Fruit fly (Drosophila melanogaster): ENCODE data around the gene CG2150.

The CG2150 gene

DNA sequence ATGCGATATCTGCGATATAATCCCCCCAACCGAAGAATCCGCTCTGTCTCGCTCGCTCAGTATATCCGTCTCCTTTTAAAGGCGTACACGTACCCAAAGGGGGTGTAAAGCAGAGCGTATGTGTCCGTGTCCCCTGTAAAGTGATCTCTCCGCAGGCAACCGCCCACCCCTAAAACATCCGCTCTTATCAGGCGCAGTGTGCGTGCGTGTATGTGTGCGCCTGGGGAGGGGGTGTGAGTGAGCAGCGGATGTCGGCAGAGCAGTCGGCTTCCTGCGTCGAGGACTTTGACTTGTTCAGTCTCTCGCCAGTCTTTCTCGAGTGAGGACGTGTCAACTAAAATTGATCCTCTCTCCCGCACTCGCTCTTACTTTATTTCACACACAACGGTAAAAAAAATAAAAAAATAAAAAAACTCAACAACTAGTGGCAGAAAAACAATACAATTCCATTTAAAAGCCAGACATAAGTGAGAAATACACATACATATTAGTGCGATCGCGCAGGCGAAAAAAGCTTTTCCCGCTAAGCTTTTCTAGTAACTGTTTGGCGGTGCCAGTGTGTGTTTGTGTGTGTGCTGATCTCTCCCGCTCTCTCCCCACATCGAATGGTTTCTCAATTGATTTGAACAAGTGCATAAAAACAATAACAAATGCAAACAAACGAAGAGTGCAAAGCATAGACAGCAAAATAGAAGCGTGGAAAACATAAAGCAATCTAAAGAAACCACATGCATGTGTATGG is 38.9 kb downstream of the CG2150 start (continued):
- TF ChIP-seq bbx (GFP tag; IDR thresholded peaks at IDR 0.05; ENCODE audit: partially characterized antibody) (peak; percentile 26; the same call in 1 of the 2 replicates), CG32772 (GFP tag; IDR thresholded peaks at IDR 0.05) (peak; percentile 31; the same call in 1 of the 2 replicates), CG16779 (GFP tag; IDR thresholded peaks at IDR 0.05) (0 out of 2 replicates have a peak, but pooled peaks have one; percentile 38), CG1832 (GFP tag; optimal IDR thresholded peaks at IDR 0.05) (peak; percentile 76), CG31441 (GFP tag; IDR thresholded peaks at IDR 0.05) (0 out of 2 replicates have a peak, but pooled peaks have one; percentile 7), CG11456 (GFP tag; IDR thresholded peaks at IDR 0.05) (no peak), maf-S (GFP tag; optimal IDR thresholded peaks at IDR 0.05) (no peak), MESR4 (GFP tag; optimal IDR thresholded peaks at IDR 0.05) (no peak), sqz (GFP tag; optimal IDR thresholded peaks at IDR 0.05) (peak; percentile 4), CG31365 (tag; optimal IDR thresholded peaks at IDR 0.05) (no peak), Vsx1 (GFP tag; optimal IDR thresholded peaks at IDR 0.05) (peak; percentile 11), NFAT (GFP tag; IDR thresholded peaks at IDR 0.05) (peak; percentile 3; the same call in 1 of the 2 replicates), usp (GFP tag; optimal IDR thresholded peaks at IDR 0.05) (no peak), MBD-R2 (GFP tag; IDR thresholded peaks at IDR 0.05) (0 out of 2 replicates have a peak, but pooled peaks have one; percentile 9), CG17328 (GFP tag; IDR thresholded peaks at IDR 0.05) (no peak), rib (GFP tag; IDR thresholded peaks at IDR 0.05) (peak; percentile 37; the same call in 1 of the 2 replicates), CG16813 (GFP tag; IDR thresholded peaks at IDR 0.05; ENCODE audit: partially characterized antibody) (peak; percentile 37; the same call in 2 of the 3 replicates), sisA (GFP tag; IDR thresholded peaks at IDR 0.05) (no peak), tll (GFP tag; optimal IDR thresholded peaks at IDR 0.05) (peak in 1 of 2 experiments; percentile 41), gce (GFP tag; IDR thresholded peaks at IDR 0.05) (0 out of 3 replicates have a peak, but pooled peaks have one; percentile 31), nerfin-1 (tag; optimal IDR thresholded peaks at IDR 0.05) (peak; percentile 51), pfk (GFP tag; optimal IDR thresholded peaks at IDR 0.05) (peak; percentile 10), pan (optimal IDR thresholded peaks at IDR 0.05) (no peak), pan (GFP tag; optimal IDR thresholded peaks at IDR 0.05 in 1 of 2, IDR thresholded peaks at IDR 0.05 in 1 of 2) (peak in 1 of 2 experiments; percentile 22), Mrtf (GFP tag; IDR thresholded peaks at IDR 0.05) (no peak), ase (GFP tag; IDR thresholded peaks at IDR 0.05) (0 out of 3 replicates have a peak, but pooled peaks have one; percentile 4), Xrp1 (GFP tag; IDR thresholded peaks at IDR 0.05) (no peak), Hsf (GFP tag; optimal IDR thresholded peaks at IDR 0.05) (no peak), crol (GFP tag; IDR thresholded peaks at IDR 0.05) (peak; percentile 71), NC2β (GFP tag; optimal IDR thresholded peaks at IDR 0.05) (peak; percentile 18), CG8281 (tag; optimal IDR thresholded peaks at IDR 0.05) (no peak), CG3726 (GFP tag; IDR thresholded peaks at IDR 0.05) (no peak), run (tag; optimal IDR thresholded peaks at IDR 0.05) (no peak), Elba2 (GFP tag; optimal IDR thresholded peaks at IDR 0.05) (peak; percentile 27), eyg (GFP tag; optimal IDR thresholded peaks at IDR 0.05) (peak; percentile 9), HLHmδ (GFP tag; optimal IDR thresholded peaks at IDR 0.05) (peak; percentile 77), jing (GFP tag; optimal IDR thresholded peaks at IDR 0.05) (no peak), CG14014 (GFP tag; IDR thresholded peaks at IDR 0.05) (0 out of 2 replicates have a peak, but pooled peaks have one; percentile 10), CG12769 (tag; optimal IDR thresholded peaks at IDR 0.05) (no peak), chn (GFP tag; optimal IDR thresholded peaks at IDR 0.05) (peak; percentile 64), CG15011 (GFP tag; optimal IDR thresholded peaks at IDR 0.05) (no peak), HmgD (GFP tag; optimal IDR thresholded peaks at IDR 0.05) (no peak), Stat92E (GFP tag; optimal IDR thresholded peaks at IDR 0.05) (no peak), Trl (optimal IDR thresholded peaks at IDR 0.05) (peak; percentile 36 to 73), Trl (GFP tag; optimal IDR thresholded peaks at IDR 0.05) (no peak), CG10274 (GFP tag; optimal IDR thresholded peaks at IDR 0.05) (no peak), CG4360 (GFP tag; IDR thresholded peaks at IDR 0.05) (peak; percentile 59; the same call in 1 of the 2 replicates), Lpt (GFP tag; optimal IDR thresholded peaks at IDR 0.05) (no peak), gt (GFP tag; IDR thresholded peaks at IDR 0.05) (no peak), Dref (GFP tag; IDR thresholded peaks at IDR 0.05) (no peak)

Data from whole organism, embryonic.